Worm (Caenorhabditis elegans): ENCODE measurements around the gene D1086.12.

- TF ChIP-seq nhr-12 (tag; optimal IDR thresholded peaks at IDR 0.05) (no peak), lin-13 (tag; optimal IDR thresholded peaks at IDR 0.05) (no peak), ces-1 (GFP tag; optimal IDR thresholded peaks at IDR 0.05) (peak; percentile 57)
These were observed 42.6 kb downstream of the D1086.12 start for ce11 chrV:14143634-14144033.
